Fruit fly (Drosophila melanogaster): ENCODE data around the gene dally.

dally gene

DNA sequence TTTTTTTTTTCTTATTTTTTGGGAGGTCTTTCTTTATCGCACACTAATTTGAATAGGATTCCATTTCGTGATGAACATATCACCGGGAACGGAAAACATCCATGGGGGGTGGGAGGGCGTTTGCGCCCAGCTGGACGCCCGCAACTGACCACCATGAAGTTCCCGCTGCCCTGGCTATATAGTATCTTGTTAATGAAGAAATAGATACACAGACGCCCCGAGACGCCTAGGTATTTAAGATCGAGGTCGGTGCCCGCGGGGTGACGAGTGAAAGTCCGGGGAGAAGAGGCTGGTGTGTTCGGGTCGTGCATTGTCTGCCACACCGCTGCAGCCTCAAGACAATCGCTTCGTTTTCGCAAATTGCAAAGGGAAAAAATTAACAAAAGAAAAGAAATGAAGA is 1.3 kb upstream of the dally start:
- TF ChIP-seq psq (optimal IDR thresholded peaks at IDR 0.05) (no peak), insv (optimal IDR thresholded peaks at IDR 0.05) (no peak)

dm6 chr3L:8827868-8828159 is 509 bp downstream of the dally start:
- TF ChIP-seq ttk (optimal IDR thresholded peaks at IDR 0.05), result no peak
- TF ChIP-seq h (optimal IDR thresholded peaks at IDR 0.05), result no peak
- TF ChIP-seq Myc (optimal IDR thresholded peaks at IDR 0.05), result no peak
- TF ChIP-seq psq (optimal IDR thresholded peaks at IDR 0.05), result no peak
- no peak for TF ChIP-seq Sin3A (optimal IDR thresholded peaks at IDR 0.05)

- TF ChIP-seq ttk (optimal IDR thresholded peaks at IDR 0.05), result no peak
- no peak for TF ChIP-seq Sin3A (optimal IDR thresholded peaks at IDR 0.05)
- TF ChIP-seq insv (optimal IDR thresholded peaks at IDR 0.05), result no peak
- no peak for TF ChIP-seq psq (optimal IDR thresholded peaks at IDR 0.05)
- TF ChIP-seq h (optimal IDR thresholded peaks at IDR 0.05), result no peak
- no peak for TF ChIP-seq Myc (optimal IDR thresholded peaks at IDR 0.05)
Observed at dm6 chr3L:8829572-8829971, 2.3 kb downstream of the dally start.

DNA sequence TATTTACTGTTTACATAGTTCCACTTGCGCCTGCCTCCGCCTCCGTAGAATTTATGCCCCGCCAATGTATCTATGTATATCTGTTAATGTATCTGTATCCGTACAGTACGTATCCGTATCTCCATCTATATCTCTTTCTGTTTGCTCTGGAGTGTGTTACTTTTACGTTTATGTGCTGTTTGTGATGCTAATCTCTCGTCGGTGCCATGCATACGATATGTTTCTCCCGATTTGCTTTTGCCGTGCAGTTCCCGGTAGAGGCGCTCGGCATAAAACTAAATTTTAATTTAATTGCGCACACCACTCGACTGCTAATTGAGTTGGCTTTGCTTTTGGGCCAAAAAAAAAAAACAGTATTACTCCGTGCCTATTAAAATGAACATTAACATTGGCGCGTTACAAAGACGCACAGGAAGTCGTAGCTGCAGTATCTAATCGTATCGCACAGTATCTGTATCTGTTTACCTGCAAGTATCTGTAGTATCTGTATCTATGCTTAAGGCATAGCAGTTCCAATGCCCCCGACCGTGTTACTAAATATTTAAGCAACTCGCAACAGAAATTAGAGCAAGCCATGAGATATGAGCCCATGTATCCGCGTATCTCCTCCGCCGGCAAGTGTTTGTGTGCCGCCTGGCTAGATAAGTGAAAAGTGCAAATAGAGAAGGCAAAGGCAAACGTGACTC is 2.9 kb downstream of the dally start:
- TF ChIP-seq Sin3A (optimal IDR thresholded peaks at IDR 0.05) (no peak), insv (optimal IDR thresholded peaks at IDR 0.05) (no peak), ttk (optimal IDR thresholded peaks at IDR 0.05) (no peak), h (optimal IDR thresholded peaks at IDR 0.05) (no peak), psq (optimal IDR thresholded peaks at IDR 0.05) (no peak), Myc (optimal IDR thresholded peaks at IDR 0.05) (no peak)

- no peak for TF ChIP-seq Sin3A (optimal IDR thresholded peaks at IDR 0.05)
- no peak for TF ChIP-seq insv (optimal IDR thresholded peaks at IDR 0.05)
- TF ChIP-seq h (optimal IDR thresholded peaks at IDR 0.05), result no peak
- TF ChIP-seq psq (optimal IDR thresholded peaks at IDR 0.05), result no peak
- TF ChIP-seq Myc (optimal IDR thresholded peaks at IDR 0.05), result no peak
- TF ChIP-seq ttk (optimal IDR thresholded peaks at IDR 0.05), result no peak
Observed at dm6 chr3L:8830954-8831353, 3.6 kb downstream of the dally start.

- TF ChIP-seq insv (optimal IDR thresholded peaks at IDR 0.05) (no peak), psq (optimal IDR thresholded peaks at IDR 0.05) (no peak), Sin3A (optimal IDR thresholded peaks at IDR 0.05) (no peak), Myc (optimal IDR thresholded peaks at IDR 0.05) (no peak), h (optimal IDR thresholded peaks at IDR 0.05) (no peak)
Observed at dm6 chr3L:8832737-8833466, 5.6 kb downstream of the dally start.

DNA sequence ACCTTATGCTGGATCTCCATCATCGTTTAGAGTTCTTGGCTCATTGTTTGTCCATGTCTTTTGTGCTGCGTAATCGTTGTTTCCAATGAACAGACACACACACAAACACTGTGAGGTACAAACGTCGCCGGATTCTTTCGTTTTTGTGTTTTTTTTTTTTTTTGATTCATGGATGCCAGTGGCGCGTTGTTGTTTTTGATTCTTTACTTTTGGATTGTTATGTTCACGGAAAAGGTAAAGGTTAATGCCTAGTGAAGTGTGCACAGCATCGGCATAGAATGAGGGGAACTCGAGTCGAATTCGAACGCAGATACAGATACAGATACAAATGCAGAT is 6.1 kb downstream of the dally start:
- no peak for TF ChIP-seq Sin3A (optimal IDR thresholded peaks at IDR 0.05)
- TF ChIP-seq psq (optimal IDR thresholded peaks at IDR 0.05), result no peak
- TF ChIP-seq ttk (optimal IDR thresholded peaks at IDR 0.05), result no peak
- no peak for TF ChIP-seq Myc (optimal IDR thresholded peaks at IDR 0.05)
- no peak for TF ChIP-seq h (optimal IDR thresholded peaks at IDR 0.05)
- TF ChIP-seq insv (optimal IDR thresholded peaks at IDR 0.05), result no peak

DNA sequence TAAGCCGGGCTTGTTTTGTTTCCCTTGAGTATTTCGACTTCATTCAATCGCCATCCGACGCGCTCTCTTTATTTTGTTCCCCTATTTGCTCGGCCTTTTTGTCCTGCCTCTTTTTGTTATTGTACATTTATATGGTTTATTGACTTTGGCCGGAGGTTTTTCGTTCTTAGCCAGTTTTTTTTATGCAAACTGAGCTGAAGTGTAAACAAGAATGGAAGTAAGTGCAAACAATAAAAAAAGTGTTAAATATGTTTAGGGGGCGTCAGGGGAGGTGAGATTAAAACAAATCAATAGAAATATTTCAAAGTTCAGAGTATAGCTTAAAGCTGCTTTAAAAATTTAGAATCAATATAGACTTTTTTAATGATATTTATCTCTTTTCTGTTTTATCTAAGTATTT is 7.2 kb downstream of the dally start:
- no peak for TF ChIP-seq ttk (optimal IDR thresholded peaks at IDR 0.05)
- no peak for TF ChIP-seq h (optimal IDR thresholded peaks at IDR 0.05)
- TF ChIP-seq insv (optimal IDR thresholded peaks at IDR 0.05), result no peak

DNA sequence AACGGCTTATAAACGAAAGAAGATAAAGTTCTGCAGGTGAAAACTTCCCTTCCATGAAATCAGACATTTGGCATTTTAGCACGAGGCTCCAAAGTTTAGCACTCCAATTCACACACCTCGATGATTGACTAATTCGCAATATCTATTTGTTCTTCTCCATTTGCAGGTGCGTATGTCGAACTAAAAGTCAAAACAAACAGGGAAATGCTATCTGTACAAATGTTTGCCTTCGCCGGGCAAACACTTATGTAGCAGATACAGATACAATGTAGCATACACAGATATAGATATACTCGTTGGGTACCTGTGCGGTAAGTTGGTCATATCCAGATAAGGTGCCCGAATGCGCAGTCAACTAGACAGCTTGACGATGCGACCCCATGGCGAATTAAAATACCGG is 7.6 kb downstream of the dally start:
- no peak for TF ChIP-seq psq (optimal IDR thresholded peaks at IDR 0.05)

dm6 chr3L:8835441-8835840 is 8.1 kb downstream of the dally start:
- no peak for TF ChIP-seq psq (optimal IDR thresholded peaks at IDR 0.05)

dm6 chr3L:8836162-8836561 is 8.9 kb downstream of the dally start, which contains the start of gene CG32026:
CG32026 (plus strand) TSS chr3L:8836462.
- TF ChIP-seq ttk (optimal IDR thresholded peaks at IDR 0.05) (no peak), insv (optimal IDR thresholded peaks at IDR 0.05) (no peak), psq (optimal IDR thresholded peaks at IDR 0.05) (no peak), Myc (optimal IDR thresholded peaks at IDR 0.05) (no peak), Sin3A (optimal IDR thresholded peaks at IDR 0.05) (no peak), h (optimal IDR thresholded peaks at IDR 0.05) (no peak)

DNA sequence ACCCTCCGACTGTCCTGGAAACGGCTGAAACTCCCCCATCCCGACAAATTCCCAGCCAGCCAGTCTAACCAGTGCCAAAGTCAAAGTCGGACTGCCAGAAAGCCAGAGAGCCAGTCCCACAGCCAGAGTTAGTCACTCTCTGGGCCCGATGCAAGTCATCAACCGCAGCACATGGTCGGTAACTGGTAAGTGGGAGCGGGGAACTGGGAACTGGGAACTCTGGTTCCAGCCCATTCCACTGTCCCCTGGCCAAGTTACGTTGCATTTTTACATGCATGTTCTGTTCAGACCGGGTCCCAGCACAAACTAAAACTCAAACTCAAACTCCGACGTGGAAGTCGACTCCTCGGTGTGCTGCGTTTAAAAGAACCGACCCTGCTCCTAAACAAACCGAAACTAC is 11.8 kb downstream of the dally start:
- TF ChIP-seq insv (optimal IDR thresholded peaks at IDR 0.05) (no peak), psq (optimal IDR thresholded peaks at IDR 0.05) (no peak), Sin3A (optimal IDR thresholded peaks at IDR 0.05) (no peak), ttk (optimal IDR thresholded peaks at IDR 0.05) (no peak), h (optimal IDR thresholded peaks at IDR 0.05) (no peak), Myc (optimal IDR thresholded peaks at IDR 0.05) (no peak)

- TF ChIP-seq ttk (optimal IDR thresholded peaks at IDR 0.05) (no peak), Myc (optimal IDR thresholded peaks at IDR 0.05) (no peak), psq (optimal IDR thresholded peaks at IDR 0.05) (no peak), Sin3A (optimal IDR thresholded peaks at IDR 0.05) (no peak), insv (optimal IDR thresholded peaks at IDR 0.05) (no peak), h (optimal IDR thresholded peaks at IDR 0.05) (no peak)
Observed at dm6 chr3L:8839563-8840425, 12.5 kb downstream of the dally start.

All from Kc167 (cell line).